Worm (Caenorhabditis elegans) whole organism, L2 larva: Measurements from ENCODE around the gene vps-36.

ENCODE experiments used
- ZK546.5 ChIP-seq: sonication (generic microtip); optimal IDR thresholded peaks from 2 replicates; lab custom pipeline; 2017; ENCODE audit warnings: missing biosample characterization, missing genetic modification characterization
- ama-1 ChIP-seq: fragments of 150-350 bp; optimal IDR thresholded peaks from 2 replicates; lab custom pipeline; 2018; ENCODE audit warnings: inconsistent platforms
- elt-3 ChIP-seq: sonication (generic microtip); optimal IDR thresholded peaks from 2 replicates; lab custom pipeline; 2017; ENCODE audit warnings: missing biosample characterization, missing genetic modification characterization
- lsy-2 ChIP-seq, 2 experiments: fragments of 150-350 bp in 1 of 2; sonication (generic microtip) in 1 of 2; optimal IDR thresholded peaks; 2 replicates each; lab custom pipeline; 2014 to 2017; ENCODE audit warnings: missing biosample characterization in 2 of 2, missing genetic modification characterization in 2 of 2
- mdl-1 ChIP-seq, 2 experiments: fragments of 150-350 bp in 1 of 2; sonication (generic microtip) in 1 of 2; optimal IDR thresholded peaks; 2 replicates each; lab custom pipeline; 2017; ENCODE audit warnings: missing biosample characterization in 2 of 2, missing genetic modification characterization in 2 of 2
- skn-1 ChIP-seq: sonication (generic microtip); optimal IDR thresholded peaks from 2 replicates; lab custom pipeline; 2017; ENCODE audit warnings: missing biosample characterization, missing genetic modification characterization

DNA sequence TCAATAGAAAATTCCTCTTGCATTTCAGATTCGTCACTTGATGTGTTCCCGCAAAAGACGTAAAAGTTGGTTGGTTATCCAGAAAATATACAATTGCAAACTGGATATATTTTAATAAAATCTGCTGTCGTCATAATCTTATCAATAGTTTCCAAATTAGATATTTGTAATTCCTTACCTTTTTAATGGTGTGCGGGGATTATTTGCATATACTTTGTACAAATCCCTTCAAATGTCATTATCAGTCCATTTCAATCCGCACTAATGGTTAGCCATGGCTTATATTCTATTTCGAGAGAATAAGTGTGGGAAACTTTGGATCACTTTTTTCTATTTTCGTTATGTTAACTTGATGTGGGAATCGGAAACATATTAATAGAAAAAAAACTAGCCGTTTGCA, 43.6 kb upstream of the vps-36 start:
- TF ChIP-seq ama-1 (lab: Kevin White, UChicago) (no peak), lsy-2 (tag; optimal IDR thresholded peaks at IDR 0.05; lab: Kevin White, UChicago) (no peak), mdl-1 (tag; optimal IDR thresholded peaks at IDR 0.05; lab: Kevin White, UChicago) (no peak), skn-1 (tag; lab: Kevin White, UChicago) (no peak), elt-3 (tag; lab: Kevin White, UChicago) (no peak), ZK546.5 (no peak)
